Worm (Caenorhabditis elegans): ENCODE results near the gene cwc-15.

- TF ChIP-seq lim-6 (tag; optimal IDR thresholded peaks at IDR 0.05) (no peak), fax-1 (tag; optimal IDR thresholded peaks at IDR 0.05) (no peak), nhr-11 (tag; optimal IDR thresholded peaks at IDR 0.05) (no peak), pag-3 (tag; optimal IDR thresholded peaks at IDR 0.05; ENCODE audit: borderline replicate concordance) (no peak), mec-3 (tag; optimal IDR thresholded peaks at IDR 0.05; ENCODE audit: borderline replicate concordance) (no peak)
Measured at ce11 chrV:16023559-16023958, 408 bp downstream of the cwc-15 start.

Measured in whole organism, late embryonic.